Worm (Caenorhabditis elegans) whole organism, young adult: ENCODE results near the gene F43C11.3.
"Not testable (repeated sequence)": the region's sequence is repeated elsewhere in the genome, so short reads cannot be mapped to it uniquely, and the experiment has no call there.

Source experiments
- F33H1.4 ChIP-seq: fragments of 200-800 bp; sonication (Bioruptor generic); IDR thresholded peaks from 2 replicates; pipeline ENCODE4 v1.3.6; 2022; ENCODE audit warnings: missing genetic modification reagents, missing genetic modification characterization, missing compliant biosample characterization
- mel-28 ChIP-seq: sonication (generic microtip); optimal IDR thresholded peaks from 2 replicates; lab custom pipeline; 2016; ENCODE audit warnings: borderline replicate concordance, mild to moderate bottlenecking, missing genetic modification characterization, missing compliant biosample characterization
- unc-130 ChIP-seq: sonication (generic microtip); optimal IDR thresholded peaks from 2 replicates; lab custom pipeline; 2016; ENCODE audit warnings: missing genetic modification reagents, missing genetic modification characterization, missing compliant biosample characterization

ce11 chrII:2348005-2348404 is 5.1 kb upstream of the F43C11.3 start:
- TF ChIP-seq mel-28 (tag; lab: Kevin White, UChicago); unc-130 (GFP tag; lab: Kevin White, UChicago); F33H1.4 (GFP tag; lab: Robert Waterston, UW): not testable (repeated sequence)
